Fruit fly (Drosophila melanogaster): ENCODE results near the gene Iml1.
A peak's percentile ranks its signal among the peaks of the same experiment; 100 is the strongest.

Gene Iml1

dm6 chr3L:1578391-1578948 lies 44.6 kb upstream of the Iml1 start (continued):
- TF ChIP-seq lbe (GFP tag; optimal IDR thresholded peaks at IDR 0.05) (no peak), MBD-R2 (GFP tag; IDR thresholded peaks at IDR 0.05) (0 out of 2 replicates have a peak, but pooled peaks have one; percentile 18), tup (GFP tag; optimal IDR thresholded peaks at IDR 0.05) (no peak), pzg (GFP tag; optimal IDR thresholded peaks at IDR 0.05) (no peak), CG3838 (GFP tag; optimal IDR thresholded peaks at IDR 0.05) (no peak), scrt (GFP tag; optimal IDR thresholded peaks at IDR 0.05) (peak; percentile 20), dpn (GFP tag; optimal IDR thresholded peaks at IDR 0.05) (peak in 1 of 2 experiments; percentile 28), sens (GFP tag) (peak; percentile 88), chm (GFP tag; IDR thresholded peaks at IDR 0.05) (no peak), CG10267 (tag; optimal IDR thresholded peaks at IDR 0.05) (peak; percentile 7), lab (GFP tag; optimal IDR thresholded peaks at IDR 0.05) (peak; percentile 76), fru (optimal IDR thresholded peaks at IDR 0.05) (no peak), Optix (GFP tag; IDR thresholded peaks at IDR 0.05) (no peak), pan (optimal IDR thresholded peaks at IDR 0.05) (no peak), pan (GFP tag; optimal IDR thresholded peaks at IDR 0.05 in 1 of 2, IDR thresholded peaks at IDR 0.05 in 1 of 2) (peak in 1 of 2 experiments; percentile 56), zfh2 (GFP tag; optimal IDR thresholded peaks at IDR 0.05) (no peak), CG10431 (GFP tag; optimal IDR thresholded peaks at IDR 0.05) (no peak), CG4707 (GFP tag; optimal IDR thresholded peaks at IDR 0.05) (peak; percentile 7), CG11504 (tag; optimal IDR thresholded peaks at IDR 0.05) (peak; percentile 63), E2f1 (GFP tag; IDR thresholded peaks at IDR 0.05) (0 out of 2 replicates have a peak, but pooled peaks have one; percentile 35), CG10321 (GFP tag; IDR thresholded peaks at IDR 0.05) (no peak), sisA (GFP tag; IDR thresholded peaks at IDR 0.05) (peak; percentile 57; the same call in 1 of the 2 replicates), Myb (GFP tag; optimal IDR thresholded peaks at IDR 0.05) (no peak), nau (GFP tag; optimal IDR thresholded peaks at IDR 0.05) (peak; percentile 49), tx (GFP tag; optimal IDR thresholded peaks at IDR 0.05) (no peak), vnd (GFP tag; IDR thresholded peaks at IDR 0.05; ENCODE audit: partially characterized antibody) (no peak), CG16813 (GFP tag; IDR thresholded peaks at IDR 0.05; ENCODE audit: partially characterized antibody) (no peak), CG32532 (GFP tag; IDR thresholded peaks at IDR 0.05) (0 out of 2 replicates have a peak, but pooled peaks have one; percentile 37), NC2α (GFP tag; optimal IDR thresholded peaks at IDR 0.05) (no peak), CG8359 (GFP tag; optimal IDR thresholded peaks at IDR 0.05; ENCODE audit: borderline replicate concordance) (no peak), tll (GFP tag; optimal IDR thresholded peaks at IDR 0.05) (no peak), Med (GFP tag) (peak; percentile 93), CG14710 (tag; optimal IDR thresholded peaks at IDR 0.05) (peak; percentile 8), cad (GFP tag; optimal IDR thresholded peaks at IDR 0.05) (no peak), Hr3 (GFP tag; optimal IDR thresholded peaks at IDR 0.05) (peak; percentile 12), CG8290 (GFP tag; optimal IDR thresholded peaks at IDR 0.05) (no peak), CG8290 (tag; optimal IDR thresholded peaks at IDR 0.05) (peak in 1 of 2 experiments; percentile 20), CG32772 (GFP tag; IDR thresholded peaks at IDR 0.05) (0 out of 2 replicates have a peak, but pooled peaks have one; percentile 5), CG11695 (GFP tag; IDR thresholded peaks at IDR 0.05) (0 out of 3 replicates have a peak, but pooled peaks have one; percentile 31), disco-r (GFP tag; optimal IDR thresholded peaks at IDR 0.05) (no peak), fu2 (GFP tag; optimal IDR thresholded peaks at IDR 0.05) (no peak), HLHmδ (GFP tag; optimal IDR thresholded peaks at IDR 0.05) (no peak), chif (GFP tag; optimal IDR thresholded peaks at IDR 0.05) (peak in 1 of 2 experiments; percentile 8), Tbp (GFP tag; optimal IDR thresholded peaks at IDR 0.05) (no peak), CG34224 (GFP tag; IDR thresholded peaks at IDR 0.05; ENCODE audit: partially characterized antibody) (no peak), dan (GFP tag; IDR thresholded peaks at IDR 0.05) (no peak), Stat92E (GFP tag; optimal IDR thresholded peaks at IDR 0.05) (no peak), CG1024 (GFP tag; IDR thresholded peaks at IDR 0.05) (no peak), CG12659 (GFP tag; optimal IDR thresholded peaks at IDR 0.05) (peak; percentile 31), danr (GFP tag; IDR thresholded peaks at IDR 0.05) (no peak)

Measured in whole organism, embryonic.